Worm (Caenorhabditis elegans) whole organism, early embryonic: ENCODE measurements around the gene cbp-1.

Experiments
- F13C5.2 ChIP-seq: sonication (generic microtip); optimal IDR thresholded peaks from 2 replicates; lab custom pipeline; 2017; ENCODE audit warnings: mild to moderate bottlenecking, missing genetic modification characterization, inconsistent platforms, missing compliant biosample characterization
- aly-1 ChIP-seq: sonication (generic microtip); optimal IDR thresholded peaks from 2 replicates; lab custom pipeline; 2016; ENCODE audit warnings: missing genetic modification characterization, missing compliant biosample characterization
- ama-1 ChIP-seq: fragments of 150-350 bp; optimal IDR thresholded peaks from 2 replicates; lab custom pipeline; 2014
- ceh-13 ChIP-seq: fragments of 200-800 bp; sonication (Bioruptor generic); optimal IDR thresholded peaks from 2 replicates; lab custom pipeline; 2018; ENCODE audit warnings: mild to moderate bottlenecking, missing genetic modification characterization, missing compliant biosample characterization
- ets-7 ChIP-seq: sonication (generic microtip); optimal IDR thresholded peaks from 2 replicates; lab custom pipeline; 2016; ENCODE audit warnings: missing genotype, missing genetic modification characterization, missing compliant biosample characterization
- flt-1 ChIP-seq: fragments of 200-800 bp; sonication (Bioruptor generic); IDR thresholded peaks from 2 replicates; pipeline ENCODE4 v1.3.6; 2022; ENCODE audit warnings: missing genetic modification characterization, missing compliant biosample characterization
- hmbx-1 ChIP-seq: sonication (generic microtip); optimal IDR thresholded peaks from 2 replicates; lab custom pipeline; 2016; ENCODE audit warnings: mild to moderate bottlenecking, missing genetic modification characterization, missing compliant biosample characterization
- hmg-4 ChIP-seq: fragments of 200-800 bp; sonication (Bioruptor generic); optimal IDR thresholded peaks from 2 replicates; lab custom pipeline; 2018; ENCODE audit warnings: mild to moderate bottlenecking, missing genetic modification characterization, missing compliant biosample characterization
- scrt-1 ChIP-seq: fragments of 200-800 bp; sonication (Bioruptor generic); IDR thresholded peaks from 2 replicates; pipeline ENCODE4 v1.3.6; 2022; ENCODE audit warnings: missing genetic modification characterization, missing compliant biosample characterization
- sea-1 ChIP-seq: fragments of 200-800 bp; sonication (Bioruptor generic); conservative IDR thresholded peaks from 2 replicates; pipeline ENCODE4 v1.3.6; 2022; ENCODE audit warnings: missing genetic modification characterization, missing compliant biosample characterization
- tbx-11 ChIP-seq: fragments of 200-800 bp; sonication (Bioruptor generic); IDR thresholded peaks from 2 replicates; pipeline ENCODE4 v1.3.6; 2022; ENCODE audit warnings: missing genetic modification characterization, missing compliant biosample characterization
- tbx-37 ChIP-seq: fragments of 200-800 bp; sonication (Bioruptor generic); conservative IDR thresholded peaks from 2 replicates; pipeline ENCODE4 v1.3.6; 2022; ENCODE audit warnings: missing genetic modification reagents, missing genetic modification characterization, missing compliant biosample characterization
- tra-4 ChIP-seq: sonication (generic microtip); optimal IDR thresholded peaks from 2 replicates; lab custom pipeline; 2017; ENCODE audit warnings: missing genetic modification characterization, missing compliant biosample characterization

DNA sequence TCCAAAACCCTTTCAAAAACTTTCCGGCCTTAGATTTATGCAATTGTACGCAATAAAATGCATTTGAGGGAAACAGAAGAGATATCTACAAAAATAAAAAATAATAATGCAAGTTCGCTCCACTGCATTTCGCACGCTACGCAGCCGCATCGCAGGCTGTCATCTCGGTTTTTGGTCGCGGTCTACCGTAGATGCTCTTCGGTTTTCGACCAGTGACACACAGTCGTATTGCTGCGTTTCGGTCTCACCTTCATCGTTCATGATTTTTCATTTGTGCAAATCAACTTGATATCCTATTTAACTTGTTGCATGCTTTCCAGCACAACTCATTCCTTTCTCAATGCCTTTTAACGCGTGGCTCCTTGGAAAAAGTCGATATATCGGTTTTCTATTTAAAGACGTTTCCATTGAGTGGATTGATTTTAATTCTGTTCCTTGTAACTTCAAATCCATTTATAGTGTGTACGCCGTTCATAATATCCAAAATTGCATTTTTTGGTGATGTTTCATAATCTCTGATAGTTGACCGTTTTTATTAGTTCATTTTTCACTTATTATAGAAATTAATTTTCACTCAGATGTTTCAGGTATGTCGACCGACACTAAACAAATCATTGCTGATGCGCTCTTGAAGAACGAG is 14.5 kb downstream of the cbp-1 start, which contains the start of gene vha-1:
- no peak for TF ChIP-seq ama-1 (lab: Kevin White, UChicago)
- peak; percentile 54 for TF ChIP-seq F13C5.2 (tag; lab: Kevin White, UChicago)
- TF ChIP-seq aly-1: no peak
- TF ChIP-seq hmbx-1 (tag; lab: Kevin White, UChicago): no peak
- TF ChIP-seq tbx-11 (GFP tag; lab: Robert Waterston, UW): no peak
- TF ChIP-seq hmg-4 (GFP tag; lab: Kevin White, UChicago): no peak
- no peak for TF ChIP-seq flt-1 (GFP tag; lab: Robert Waterston, UW)
- no peak for TF ChIP-seq tbx-37 (GFP tag; lab: Robert Waterston, UW)
- no peak for TF ChIP-seq ets-7
- TF ChIP-seq scrt-1 (GFP tag; lab: Robert Waterston, UW): no peak
- no peak for TF ChIP-seq ceh-13 (GFP tag; lab: Kevin White, UChicago)
- 0 out of 2 replicates have a peak, but pooled peaks have one; percentile 58 for TF ChIP-seq sea-1
- TF ChIP-seq tra-4 (tag; lab: Kevin White, UChicago): no peak
